Fruit fly (Drosophila melanogaster) whole organism, prepupa: ENCODE data around the gene Polr3G.

ENCODE experiments used
- CG6854 ChIP-seq: fragments of 200-800 bp; sonication (Bioruptor generic); optimal IDR thresholded peaks from 2 replicates; lab custom pipeline; 2017; ENCODE audit warnings: missing biosample characterization, mild to moderate bottlenecking, missing genetic modification characterization
- Eip78C ChIP-seq: fragments of 200-800 bp; sonication (Bioruptor generic); peaks from one replicate; lab custom pipeline; 2016; ENCODE audit warnings: missing biosample characterization, missing genetic modification characterization
- Hr39 ChIP-seq: fragments of 200-800 bp; sonication (Bioruptor generic); optimal IDR thresholded peaks from 2 replicates; lab custom pipeline; 2016; ENCODE audit warnings: missing biosample characterization, missing genetic modification characterization
- Sox14 ChIP-seq: fragments of 200-800 bp; sonication (Bioruptor generic); optimal IDR thresholded peaks from 3 replicates; lab custom pipeline; 2016; ENCODE audit warnings: missing biosample characterization, missing genetic modification characterization
- Sox15 ChIP-seq: fragments of 200-800 bp; sonication (Bioruptor generic); optimal IDR thresholded peaks from 3 replicates; lab custom pipeline; 2016; ENCODE audit warnings: missing biosample characterization, missing genetic modification characterization
- salr ChIP-seq, 2 experiments: fragments of 200-800 bp; sonication (Bioruptor generic); optimal IDR thresholded peaks; 3 replicates each; lab custom pipeline; 2016 to 2018; ENCODE audit warnings: missing biosample characterization in 2 of 2, missing genetic modification characterization in 2 of 2, mild to moderate bottlenecking in 1 of 2

DNA sequence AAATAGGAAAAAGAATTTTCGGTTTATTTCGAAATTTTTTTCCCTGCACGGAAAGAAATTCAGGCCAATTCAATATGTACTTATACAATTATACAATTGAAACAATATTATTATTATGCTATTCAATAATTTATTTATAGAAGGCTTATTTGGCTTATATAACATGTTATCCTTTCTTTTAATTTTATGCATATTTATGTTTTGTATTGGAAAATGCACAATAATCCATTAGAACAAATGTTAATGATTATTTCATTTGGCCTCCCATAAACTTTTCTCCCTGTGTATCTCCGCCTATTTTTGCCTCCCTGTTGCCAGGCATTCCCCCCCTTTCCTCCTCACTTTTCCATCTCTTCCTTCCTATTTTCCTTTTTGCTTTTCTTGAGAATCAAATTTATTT, 21.0 kb upstream of the Polr3G start:
- TF ChIP-seq Hr39 (no peak), CG6854 (GFP tag; lab: Kevin White, UChicago) (no peak), Sox15 (GFP tag; lab: Kevin White, UChicago) (no peak), Sox14 (GFP tag; lab: Kevin White, UChicago) (no peak), Eip78C (no peak), salr (GFP tag; optimal IDR thresholded peaks at IDR 0.05; lab: Kevin White, UChicago) (no peak)
